Fruit fly (Drosophila melanogaster): Measurements from ENCODE around the gene CG13465.

Gene CG13465

dm6 chr3L:14977536-14978495 is 33.7 kb upstream of the CG13465 start:
- TF ChIP-seq CG14711 (tag; optimal IDR thresholded peaks at IDR 0.05), result no peak
- TF ChIP-seq toe (GFP tag; optimal IDR thresholded peaks at IDR 0.05), result no peak
- TF ChIP-seq CG12768 (GFP tag; optimal IDR thresholded peaks at IDR 0.05), result no peak
- no peak for TF ChIP-seq bab1 (GFP tag; optimal IDR thresholded peaks at IDR 0.05)
- no peak for TF ChIP-seq CG5204 (GFP tag; optimal IDR thresholded peaks at IDR 0.05)
- TF ChIP-seq cic (GFP tag; optimal IDR thresholded peaks at IDR 0.05), result no peak
- no peak for TF ChIP-seq Mnt (GFP tag; optimal IDR thresholded peaks at IDR 0.05)
- no peak for TF ChIP-seq kay (GFP tag; ENCODE audit: borderline replicate concordance)
- no peak for TF ChIP-seq cnc (optimal IDR thresholded peaks at IDR 0.05)
- no peak for TF ChIP-seq pad (GFP tag; optimal IDR thresholded peaks at IDR 0.05)

- no peak for TF ChIP-seq CG11617 (GFP tag; optimal IDR thresholded peaks at IDR 0.05)
- no peak for TF ChIP-seq CG33017 (tag; optimal IDR thresholded peaks at IDR 0.05)
- TF ChIP-seq CG14711 (tag; optimal IDR thresholded peaks at IDR 0.05), result no peak
- TF ChIP-seq CG12768 (GFP tag; optimal IDR thresholded peaks at IDR 0.05), result no peak
- no peak for TF ChIP-seq CG7101 (tag; optimal IDR thresholded peaks at IDR 0.05)
- TF ChIP-seq tj (GFP tag; optimal IDR thresholded peaks at IDR 0.05), result no peak
- TF ChIP-seq pad (GFP tag; optimal IDR thresholded peaks at IDR 0.05), result no peak
- TF ChIP-seq CG1620 (GFP tag; optimal IDR thresholded peaks at IDR 0.05), result no peak
- no peak for TF ChIP-seq cic (GFP tag; optimal IDR thresholded peaks at IDR 0.05)
- TF ChIP-seq CG5204 (GFP tag; optimal IDR thresholded peaks at IDR 0.05), result no peak
- TF ChIP-seq Mnt (GFP tag; optimal IDR thresholded peaks at IDR 0.05), result no peak
- no peak for TF ChIP-seq kay (GFP tag; ENCODE audit: borderline replicate concordance)
- no peak for TF ChIP-seq Crg-1 (GFP tag; optimal IDR thresholded peaks at IDR 0.05)
- TF ChIP-seq CG7045 (GFP tag; optimal IDR thresholded peaks at IDR 0.05), result no peak
- no peak for TF ChIP-seq toe (GFP tag; optimal IDR thresholded peaks at IDR 0.05)
- no peak for TF ChIP-seq Clk (GFP tag; optimal IDR thresholded peaks at IDR 0.05)
- no peak for TF ChIP-seq Hr96 (GFP tag; optimal IDR thresholded peaks at IDR 0.05)
Observed at dm6 chr3L:14976026-14976425, 31.9 kb upstream of the CG13465 start.

- TF ChIP-seq CG33017 (tag; optimal IDR thresholded peaks at IDR 0.05), result no peak
- no peak for TF ChIP-seq Hr96 (GFP tag; optimal IDR thresholded peaks at IDR 0.05)
- no peak for TF ChIP-seq toe (GFP tag; optimal IDR thresholded peaks at IDR 0.05)
- no peak for TF ChIP-seq kay (GFP tag; ENCODE audit: borderline replicate concordance)
- TF ChIP-seq CG7045 (GFP tag; optimal IDR thresholded peaks at IDR 0.05), result no peak
Observed at dm6 chr3L:14974952-14975351, 30.8 kb upstream of the CG13465 start.

- TF ChIP-seq Mnt (GFP tag; optimal IDR thresholded peaks at IDR 0.05) (no peak), CG33017 (tag; optimal IDR thresholded peaks at IDR 0.05) (no peak), Hr96 (GFP tag; optimal IDR thresholded peaks at IDR 0.05) (no peak), bab1 (GFP tag; optimal IDR thresholded peaks at IDR 0.05) (no peak), CG14711 (tag; optimal IDR thresholded peaks at IDR 0.05) (no peak), pad (GFP tag; optimal IDR thresholded peaks at IDR 0.05) (no peak), CG12768 (GFP tag; optimal IDR thresholded peaks at IDR 0.05) (no peak)
Observed at dm6 chr3L:14974513-14974912, 30.4 kb upstream of the CG13465 start, which contains the start of gene Ocho. TSS of gene Ocho (plus strand) at chr3L:14974848.

dm6 chr3L:14973251-14973625 is 29.1 kb upstream of the CG13465 start:
- TF ChIP-seq Hr96 (GFP tag; optimal IDR thresholded peaks at IDR 0.05) (no peak), CG1620 (GFP tag; optimal IDR thresholded peaks at IDR 0.05) (no peak), kay (GFP tag; ENCODE audit: borderline replicate concordance) (no peak), CG7045 (GFP tag; optimal IDR thresholded peaks at IDR 0.05) (no peak), cnc (optimal IDR thresholded peaks at IDR 0.05) (no peak), CG14711 (tag; optimal IDR thresholded peaks at IDR 0.05) (no peak), cic (GFP tag; optimal IDR thresholded peaks at IDR 0.05) (no peak), CG7101 (tag; optimal IDR thresholded peaks at IDR 0.05) (no peak), CG33017 (tag; optimal IDR thresholded peaks at IDR 0.05) (no peak), Crg-1 (GFP tag; optimal IDR thresholded peaks at IDR 0.05) (no peak), tj (GFP tag; optimal IDR thresholded peaks at IDR 0.05) (no peak), CG12768 (GFP tag; optimal IDR thresholded peaks at IDR 0.05) (no peak)

- TF ChIP-seq tj (GFP tag; optimal IDR thresholded peaks at IDR 0.05) (no peak), CG12768 (GFP tag; optimal IDR thresholded peaks at IDR 0.05) (no peak), Mnt (GFP tag; optimal IDR thresholded peaks at IDR 0.05) (no peak), ovo (GFP tag; optimal IDR thresholded peaks at IDR 0.05) (no peak), CG7101 (tag; optimal IDR thresholded peaks at IDR 0.05) (no peak), cic (GFP tag; optimal IDR thresholded peaks at IDR 0.05) (no peak), toe (GFP tag; optimal IDR thresholded peaks at IDR 0.05) (no peak), cnc (optimal IDR thresholded peaks at IDR 0.05) (no peak), Hr96 (GFP tag; optimal IDR thresholded peaks at IDR 0.05) (no peak), kay (GFP tag; ENCODE audit: borderline replicate concordance) (no peak), CG11617 (GFP tag; optimal IDR thresholded peaks at IDR 0.05) (no peak), CG33017 (tag; optimal IDR thresholded peaks at IDR 0.05) (no peak), CG7045 (GFP tag; optimal IDR thresholded peaks at IDR 0.05) (no peak), CG14711 (tag; optimal IDR thresholded peaks at IDR 0.05) (no peak), Crg-1 (GFP tag; optimal IDR thresholded peaks at IDR 0.05) (no peak), CG5204 (GFP tag; optimal IDR thresholded peaks at IDR 0.05) (no peak), pad (GFP tag; optimal IDR thresholded peaks at IDR 0.05) (no peak), CG1620 (GFP tag; optimal IDR thresholded peaks at IDR 0.05) (no peak)
Observed at dm6 chr3L:14972625-14973250, 28.6 kb upstream of the CG13465 start, which contains the start of gene Brd. TSS of gene Brd (plus strand) at chr3L:14972667.

All from whole organism, adult.